Fruit fly (Drosophila melanogaster): Measurements from ENCODE around the gene CG11693.

The CG11693 gene

DNA sequence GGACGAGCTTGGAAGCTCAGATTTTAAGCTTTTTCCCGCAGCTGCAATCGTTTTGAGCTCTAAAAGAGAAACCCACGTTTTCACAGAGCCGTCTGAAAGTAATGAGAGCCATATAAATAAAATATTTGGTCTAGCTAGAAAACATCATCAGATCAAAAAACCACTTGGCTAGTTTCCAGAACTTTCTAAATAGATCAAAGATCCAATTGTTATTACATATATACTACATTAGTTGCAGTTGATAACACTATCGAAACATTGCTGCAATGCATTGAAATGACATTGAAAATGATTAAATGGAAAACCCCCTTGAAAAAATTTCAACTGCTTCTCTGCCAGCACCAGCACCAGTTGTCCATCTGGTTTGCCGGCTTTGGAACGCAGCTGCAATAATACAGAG is 44.4 kb upstream of the CG11693 start (continued):
- TF ChIP-seq CG4707 (GFP tag; optimal IDR thresholded peaks at IDR 0.05): no peak
- TF ChIP-seq CG12391 (tag; optimal IDR thresholded peaks at IDR 0.05): no peak
- TF ChIP-seq nom (GFP tag; optimal IDR thresholded peaks at IDR 0.05): peak; percentile 51
- TF ChIP-seq CG15011 (GFP tag; optimal IDR thresholded peaks at IDR 0.05): no peak
- TF ChIP-seq Med (GFP tag): peak; percentile 78
- TF ChIP-seq Atf-2 (GFP tag; optimal IDR thresholded peaks at IDR 0.05): no peak
- TF ChIP-seq D19A (tag; optimal IDR thresholded peaks at IDR 0.05): no peak
- TF ChIP-seq chn (GFP tag; optimal IDR thresholded peaks at IDR 0.05): no peak
- TF ChIP-seq dmrt99B (tag; optimal IDR thresholded peaks at IDR 0.05): peak; percentile 73
- no peak for TF ChIP-seq sqz (GFP tag; optimal IDR thresholded peaks at IDR 0.05)
- no peak for TF ChIP-seq Lhr (GFP tag; optimal IDR thresholded peaks at IDR 0.05)
- peak; percentile 41; the same call in 1 of the 2 replicates for TF ChIP-seq sisA (GFP tag; IDR thresholded peaks at IDR 0.05)
- TF ChIP-seq ap (GFP tag; IDR thresholded peaks at IDR 0.05): 0 out of 2 replicates have a peak, but pooled peaks have one; percentile 5
- no peak for TF ChIP-seq Deaf1 (tag; optimal IDR thresholded peaks at IDR 0.05)
- no peak for TF ChIP-seq kni (GFP tag; optimal IDR thresholded peaks at IDR 0.05)
- peak; percentile 36; the same call in 1 of the 2 replicates for TF ChIP-seq CG10366 (GFP tag; IDR thresholded peaks at IDR 0.05)
- no peak for TF ChIP-seq hkb (optimal IDR thresholded peaks at IDR 0.05)
- no peak; the same call in 1 of the 2 replicates for TF ChIP-seq hkb (GFP tag; IDR thresholded peaks at IDR 0.05)
- TF ChIP-seq stc (GFP tag; IDR thresholded peaks at IDR 0.05): peak; percentile 59
- TF ChIP-seq CG13624 (GFP tag; optimal IDR thresholded peaks at IDR 0.05): no peak
- no peak for TF ChIP-seq CG14860 (GFP tag; IDR thresholded peaks at IDR 0.05; ENCODE audit: partially characterized antibody)
- no peak for TF ChIP-seq ato (GFP tag; IDR thresholded peaks at IDR 0.05; ENCODE audit: partially characterized antibody)
- TF ChIP-seq bbx (GFP tag; IDR thresholded peaks at IDR 0.05; ENCODE audit: partially characterized antibody): no peak
- peak in 1 of 2 experiments; percentile 10 for TF ChIP-seq bsh (GFP tag; optimal IDR thresholded peaks at IDR 0.05)
- TF ChIP-seq CrebB (tag; optimal IDR thresholded peaks at IDR 0.05): no peak
- no peak for TF ChIP-seq her (GFP tag; optimal IDR thresholded peaks at IDR 0.05)
- no peak for TF ChIP-seq CG11723 (GFP tag; optimal IDR thresholded peaks at IDR 0.05)
- TF ChIP-seq jing (GFP tag; optimal IDR thresholded peaks at IDR 0.05): peak; percentile 36
- TF ChIP-seq otp (GFP tag; IDR thresholded peaks at IDR 0.05): 0 out of 3 replicates have a peak, but pooled peaks have one; percentile 5
- TF ChIP-seq sens (GFP tag): peak; percentile 79
- peak; percentile 61 for TF ChIP-seq CG14441 (GFP tag; IDR thresholded peaks at IDR 0.05)
- TF ChIP-seq Doc2 (GFP tag; IDR thresholded peaks at IDR 0.05): no peak
- no peak for TF ChIP-seq Opbp (GFP tag; IDR thresholded peaks at IDR 0.05; ENCODE audit: partially characterized antibody)
- TF ChIP-seq pum (GFP tag; optimal IDR thresholded peaks at IDR 0.05): no peak
- no peak for TF ChIP-seq CG4617 (GFP tag; optimal IDR thresholded peaks at IDR 0.05; ENCODE audit: borderline replicate concordance)
- no peak for TF ChIP-seq knrl (GFP tag; IDR thresholded peaks at IDR 0.05; ENCODE audit: partially characterized antibody)
- TF ChIP-seq Dbx (GFP tag; IDR thresholded peaks at IDR 0.05): no peak
- TF ChIP-seq Asciz (GFP tag; optimal IDR thresholded peaks at IDR 0.05): peak; percentile 47
- peak; percentile 74 for TF ChIP-seq Sox102F (GFP tag; optimal IDR thresholded peaks at IDR 0.05)
- TF ChIP-seq gcm2 (GFP tag; optimal IDR thresholded peaks at IDR 0.05): no peak
- peak; percentile 42 for TF ChIP-seq CG11504 (tag; optimal IDR thresholded peaks at IDR 0.05)
- peak; percentile 36; the same call in 1 of the 2 replicates for TF ChIP-seq lmd (GFP tag; IDR thresholded peaks at IDR 0.05)
- TF ChIP-seq Stat92E (GFP tag; optimal IDR thresholded peaks at IDR 0.05): no peak
- TF ChIP-seq dysf (GFP tag; IDR thresholded peaks at IDR 0.05): peak; percentile 11; the same call in 2 of the 3 replicates
- TF ChIP-seq HLH3B (GFP tag; IDR thresholded peaks at IDR 0.05): peak; percentile 52; the same call in 1 of the 2 replicates
- TF ChIP-seq CG17612 (GFP tag; IDR thresholded peaks at IDR 0.05): no peak
- TF ChIP-seq az2 (GFP tag; optimal IDR thresholded peaks at IDR 0.05): no peak
- no peak for TF ChIP-seq CG7556 (GFP tag; optimal IDR thresholded peaks at IDR 0.05)
- no peak for TF ChIP-seq Bdp1 (GFP tag; optimal IDR thresholded peaks at IDR 0.05)
- TF ChIP-seq nmo (GFP tag; optimal IDR thresholded peaks at IDR 0.05): peak; percentile 13

Data from whole organism, embryonic.